Fruit fly (Drosophila melanogaster) whole organism, prepupa: ENCODE results near the gene Bace.

Experiments used
- Blimp-1 ChIP-seq: fragments of 200-800 bp; sonication (Bioruptor generic); optimal IDR thresholded peaks from 3 replicates; lab custom pipeline; 2017; ENCODE audit warnings: missing biosample characterization, missing genetic modification characterization, mild to moderate bottlenecking, moderate library complexity, missing genetic modification reagents
- CG10631 ChIP-seq: fragments of 200-800 bp; sonication (Bioruptor generic); optimal IDR thresholded peaks from 2 replicates; lab custom pipeline; 2016; ENCODE audit warnings: missing biosample characterization, missing genetic modification characterization
- CG10669 ChIP-seq: fragments of 200-800 bp; sonication (Bioruptor generic); optimal IDR thresholded peaks from 3 replicates; lab custom pipeline; 2018; ENCODE audit warnings: missing biosample characterization, mild to moderate bottlenecking, missing genetic modification characterization, moderate library complexity
- CG11294 ChIP-seq: fragments of 200-800 bp; sonication (Bioruptor generic); IDR thresholded peaks from 2 replicates; pipeline ENCODE4 v1.3.6; 2022; ENCODE audit warnings: missing biosample characterization, missing genetic modification characterization
- CG11762 ChIP-seq: fragments of 200-800 bp; sonication (Bioruptor generic); optimal IDR thresholded peaks from 3 replicates; lab custom pipeline; 2016; ENCODE audit warnings: missing biosample characterization, missing genetic modification characterization; ENCODE audit not compliant: insufficient read depth
- CG11902 ChIP-seq: fragments of 200-800 bp; sonication (Bioruptor generic); optimal IDR thresholded peaks from 3 replicates; lab custom pipeline; 2016; ENCODE audit warnings: missing biosample characterization, missing genetic modification characterization
- CG15336 ChIP-seq: fragments of 200-800 bp; sonication (Bioruptor generic); IDR thresholded peaks from 2 replicates; pipeline ENCODE4 v1.3.6; 2022; ENCODE audit warnings: missing biosample characterization, missing genetic modification characterization
- CG1621 ChIP-seq: fragments of 200-800 bp; sonication (Bioruptor generic); optimal IDR thresholded peaks from 3 replicates; lab custom pipeline; 2018; ENCODE audit warnings: missing biosample characterization, mild to moderate bottlenecking, missing genetic modification characterization
- CG16779 ChIP-seq: fragments of 200-800 bp; sonication (Bioruptor generic); optimal IDR thresholded peaks from 3 replicates; lab custom pipeline; 2017; ENCODE audit warnings: missing biosample characterization, mild to moderate bottlenecking, missing genetic modification characterization
- CG3032 ChIP-seq: fragments of 200-800 bp; optimal IDR thresholded peaks from 2 replicates; lab custom pipeline; 2019; ENCODE audit warnings: missing biosample characterization, mild to moderate bottlenecking, missing genetic modification characterization, moderate library complexity
- CG31627 ChIP-seq: fragments of 200-800 bp; sonication (Bioruptor generic); optimal IDR thresholded peaks from 3 replicates; lab custom pipeline; 2016; ENCODE audit warnings: missing biosample characterization, missing genetic modification characterization
- CG32006 ChIP-seq: fragments of 200-800 bp; sonication (Bioruptor generic); optimal IDR thresholded peaks from 3 replicates; lab custom pipeline; 2017; ENCODE audit warnings: missing biosample characterization, mild to moderate bottlenecking, missing genetic modification characterization
- CG34406 ChIP-seq: fragments of 200-800 bp; sonication (Bioruptor generic); optimal IDR thresholded peaks from 3 replicates; lab custom pipeline; 2016; ENCODE audit warnings: missing biosample characterization, missing genetic modification characterization
- CG3919 ChIP-seq: fragments of 200-800 bp; sonication (Bioruptor generic); optimal IDR thresholded peaks from 3 replicates; lab custom pipeline; 2016; ENCODE audit warnings: missing biosample characterization, missing genetic modification characterization
- CG6163 ChIP-seq: fragments of 200-800 bp; sonication (Bioruptor generic); IDR thresholded peaks from 3 replicates; pipeline ENCODE4 v1.3.6; 2022; ENCODE audit warnings: missing biosample characterization, missing genetic modification characterization
- CG6276 ChIP-seq: fragments of 200-800 bp; sonication (Bioruptor generic); optimal IDR thresholded peaks from 2 replicates; lab custom pipeline; 2017; ENCODE audit warnings: missing biosample characterization, mild to moderate bottlenecking, missing genetic modification characterization
- CG6792 ChIP-seq: fragments of 200-800 bp; sonication (Bioruptor generic); optimal IDR thresholded peaks from 3 replicates; lab custom pipeline; 2016; ENCODE audit warnings: missing biosample characterization, missing genetic modification characterization
- CG6808 ChIP-seq: fragments of 200-800 bp; sonication (Bioruptor generic); optimal IDR thresholded peaks from 3 replicates; lab custom pipeline; 2017; ENCODE audit warnings: missing biosample characterization, missing genetic modification characterization, mild to moderate bottlenecking, moderate library complexity, missing genetic modification reagents
- CG6854 ChIP-seq: fragments of 200-800 bp; sonication (Bioruptor generic); optimal IDR thresholded peaks from 2 replicates; lab custom pipeline; 2017; ENCODE audit warnings: missing biosample characterization, mild to moderate bottlenecking, missing genetic modification characterization
- CG8119 ChIP-seq: fragments of 200-800 bp; sonication (Bioruptor generic); IDR thresholded peaks from 3 replicates; pipeline ENCODE4 v1.3.6; 2022; ENCODE audit warnings: missing biosample characterization, missing genetic modification characterization
- CG8319 ChIP-seq: fragments of 200-800 bp; sonication (Bioruptor generic); optimal IDR thresholded peaks from 3 replicates; lab custom pipeline; 2016; ENCODE audit warnings: missing biosample characterization, missing genetic modification characterization
- CG8632 ChIP-seq: fragments of 200-800 bp; sonication (Bioruptor generic); optimal IDR thresholded peaks from 3 replicates; lab custom pipeline; 2016; ENCODE audit warnings: missing biosample characterization, missing genetic modification characterization
- Eip75B ChIP-seq: fragments of 200-800 bp; sonication (Bioruptor generic); optimal IDR thresholded peaks from 3 replicates; lab custom pipeline; 2016; ENCODE audit warnings: missing biosample characterization, missing genetic modification characterization
- Eip78C ChIP-seq: fragments of 200-800 bp; sonication (Bioruptor generic); peaks from one replicate; lab custom pipeline; 2016; ENCODE audit warnings: missing biosample characterization, missing genetic modification characterization
- Eip93F ChIP-seq: fragments of 200-800 bp; sonication (Bioruptor generic); optimal IDR thresholded peaks from 2 replicates; lab custom pipeline; 2016; ENCODE audit warnings: missing biosample characterization, mild to moderate bottlenecking, missing genetic modification characterization
- Ets21C ChIP-seq: fragments of 200-800 bp; sonication (Bioruptor generic); optimal IDR thresholded peaks from 3 replicates; lab custom pipeline; 2016; ENCODE audit warnings: missing biosample characterization, missing genetic modification characterization
- Gug ChIP-seq: fragments of 200-800 bp; sonication (Bioruptor generic); IDR thresholded peaks from 2 replicates; pipeline ENCODE4 v1.3.6; 2022; ENCODE audit warnings: missing biosample characterization, missing genetic modification characterization
- Hr38 ChIP-seq: sonication (Bioruptor generic); optimal IDR thresholded peaks from 2 replicates; lab custom pipeline; 2016; ENCODE audit warnings: missing biosample characterization, missing genetic modification characterization
- Hr39 ChIP-seq: fragments of 200-800 bp; sonication (Bioruptor generic); optimal IDR thresholded peaks from 2 replicates; lab custom pipeline; 2016; ENCODE audit warnings: missing biosample characterization, missing genetic modification characterization
- Hr4 ChIP-seq: fragments of 200-800 bp; sonication (Bioruptor generic); optimal IDR thresholded peaks from 3 replicates; lab custom pipeline; 2016; ENCODE audit warnings: missing biosample characterization, missing genetic modification characterization
- Lpt ChIP-seq: fragments of 200-800 bp; sonication (Bioruptor generic); optimal IDR thresholded peaks from 3 replicates; lab custom pipeline; 2016; ENCODE audit warnings: missing biosample characterization, missing genetic modification characterization
- Met ChIP-seq: fragments of 200-800 bp; sonication (Bioruptor generic); optimal IDR thresholded peaks from 3 replicates; lab custom pipeline; 2016; ENCODE audit warnings: missing biosample characterization, missing genetic modification characterization
- OdsH ChIP-seq: fragments of 200-800 bp; sonication (Bioruptor generic); optimal IDR thresholded peaks from 3 replicates; lab custom pipeline; 2016; ENCODE audit warnings: missing biosample characterization, missing genetic modification characterization
- Sox102F ChIP-seq: fragments of 200-800 bp; sonication (Bioruptor generic); optimal IDR thresholded peaks from 2 replicates; lab custom pipeline; 2016; ENCODE audit warnings: missing biosample characterization, mild to moderate bottlenecking, missing genetic modification characterization
- Sox14 ChIP-seq: fragments of 200-800 bp; sonication (Bioruptor generic); optimal IDR thresholded peaks from 3 replicates; lab custom pipeline; 2016; ENCODE audit warnings: missing biosample characterization, missing genetic modification characterization
- Sox15 ChIP-seq: fragments of 200-800 bp; sonication (Bioruptor generic); optimal IDR thresholded peaks from 3 replicates; lab custom pipeline; 2016; ENCODE audit warnings: missing biosample characterization, missing genetic modification characterization
- achi ChIP-seq: fragments of 200-800 bp; sonication (Bioruptor generic); optimal IDR thresholded peaks from 3 replicates; lab custom pipeline; 2016; ENCODE audit warnings: missing biosample characterization, missing genetic modification characterization
- acj6 ChIP-seq: fragments of 200-800 bp; sonication (Bioruptor generic); optimal IDR thresholded peaks from 3 replicates; lab custom pipeline; 2016; ENCODE audit warnings: missing biosample characterization, missing genetic modification characterization
- cyc ChIP-seq: fragments of 200-800 bp; sonication (Bioruptor generic); optimal IDR thresholded peaks from 3 replicates; lab custom pipeline; 2016; ENCODE audit warnings: missing biosample characterization, missing genetic modification characterization
- dsx ChIP-seq: fragments of 200-800 bp; optimal IDR thresholded peaks from 3 replicates; lab custom pipeline; 2019; ENCODE audit warnings: missing biosample characterization, mild to moderate bottlenecking, missing genetic modification characterization, moderate library complexity; ENCODE audit not compliant: poor library complexity, severe bottlenecking
- fd85E ChIP-seq: fragments of 200-800 bp; sonication (Bioruptor generic); optimal IDR thresholded peaks from 3 replicates; lab custom pipeline; 2016; ENCODE audit warnings: missing biosample characterization, missing genetic modification characterization
- fkh ChIP-seq: fragments of 200-800 bp; sonication (Bioruptor generic); optimal IDR thresholded peaks from 3 replicates; lab custom pipeline; 2017; ENCODE audit warnings: missing biosample characterization, mild to moderate bottlenecking, missing genetic modification characterization, moderate library complexity
- lz ChIP-seq: fragments of 200-800 bp; sonication (Bioruptor generic); optimal IDR thresholded peaks from 3 replicates; lab custom pipeline; 2016; ENCODE audit warnings: missing biosample characterization, missing genetic modification characterization
- net ChIP-seq: fragments of 200-800 bp; sonication (Bioruptor generic); optimal IDR thresholded peaks from 3 replicates; lab custom pipeline; 2016; ENCODE audit warnings: missing biosample characterization, missing genetic modification characterization
- pdm3 ChIP-seq: fragments of 200-800 bp; sonication (Bioruptor generic); optimal IDR thresholded peaks from 3 replicates; lab custom pipeline; 2016; ENCODE audit warnings: missing biosample characterization, missing genetic modification characterization
- salr ChIP-seq, 2 experiments: fragments of 200-800 bp; sonication (Bioruptor generic); optimal IDR thresholded peaks; 3 replicates each; lab custom pipeline; 2016 to 2018; ENCODE audit warnings: missing biosample characterization in 2 of 2, missing genetic modification characterization in 2 of 2, mild to moderate bottlenecking in 1 of 2
- spab ChIP-seq: fragments of 200-800 bp; sonication (Bioruptor generic); optimal IDR thresholded peaks from 2 replicates; lab custom pipeline; 2017; ENCODE audit warnings: missing biosample characterization, mild to moderate bottlenecking, missing genetic modification characterization, missing genetic modification reagents
- ss ChIP-seq, 2 experiments: fragments of 200-800 bp; sonication (Bioruptor generic); optimal IDR thresholded peaks; 2 replicates in 1 of 2; 3 replicates in 1 of 2; lab custom pipeline; 2017 to 2018; ENCODE audit warnings: mild to moderate bottlenecking in 2 of 2, missing biosample characterization in 2 of 2, missing genetic modification characterization in 2 of 2, moderate library complexity in 1 of 2
- svp ChIP-seq: fragments of 200-800 bp; sonication (Bioruptor generic); peaks from one replicate; lab custom pipeline; 2016; ENCODE audit warnings: missing biosample characterization, missing genetic modification characterization
- vri ChIP-seq: fragments of 200-800 bp; sonication (Bioruptor generic); optimal IDR thresholded peaks from 3 replicates; lab custom pipeline; 2016; ENCODE audit warnings: missing biosample characterization, mild to moderate bottlenecking, missing genetic modification characterization

Bace gene

dm6 chr2L:8541469-8542233 lies 45.5 kb upstream of the Bace start, which contains the start of gene Sema1a:
Gene Sema1a (plus strand): TSS chr2L:8542147.
- TF ChIP-seq CG6276 (GFP tag; lab: Kevin White, UChicago) (peak; percentile 65), CG8632 (GFP tag; lab: Kevin White, UChicago) (peak; percentile 68), pdm3 (GFP tag; lab: Kevin White, UChicago) (peak; percentile 39), CG1621 (tag; lab: Kevin White, UChicago) (no peak), fkh (GFP tag; lab: Kevin White, UChicago) (peak; percentile 72), cyc (GFP tag; lab: Kevin White, UChicago) (peak; percentile 36), lz (GFP tag; lab: Kevin White, UChicago) (peak; percentile 42), CG31627 (GFP tag; lab: Kevin White, UChicago) (peak; percentile 82), CG6808 (GFP tag; lab: Kevin White, UChicago) (peak; percentile 7), CG8119 (peak; percentile 71; the same call in 2 of the 3 replicates), fd85E (GFP tag; lab: Kevin White, UChicago) (no peak), Sox15 (GFP tag; lab: Kevin White, UChicago) (no peak), Hr4 (GFP tag; lab: Kevin White, UChicago) (peak; percentile 90), CG16779 (tag; lab: Kevin White, UChicago) (peak; percentile 74), Lpt (GFP tag; lab: Kevin White, UChicago) (peak; percentile 55), svp (GFP tag; lab: Kevin White, UChicago) (peak; percentile 79), Gug (GFP tag; lab: Robert Waterston, UW) (peak; percentile 51), net (GFP tag; lab: Kevin White, UChicago) (peak; percentile 63), Eip78C (GFP tag; lab: Kevin White, UChicago) (peak; percentile 77), Hr38 (GFP tag; lab: Kevin White, UChicago) (no peak), CG32006 (GFP tag; lab: Kevin White, UChicago) (peak; percentile 81), Hr39 (GFP tag; lab: Kevin White, UChicago) (peak; percentile 43), CG3919 (GFP tag; lab: Kevin White, UChicago) (peak; percentile 76), salr (GFP tag; optimal IDR thresholded peaks at IDR 0.05; lab: Kevin White, UChicago) (peak in 1 of 2 experiments; percentile 12), Ets21C (GFP tag; lab: Kevin White, UChicago) (peak; percentile 32), CG15336 (GFP tag; lab: Robert Waterston, UW) (peak; percentile 56; the same call in 1 of the 2 replicates), CG6792 (GFP tag; lab: Kevin White, UChicago) (peak; percentile 66), Sox14 (GFP tag; lab: Kevin White, UChicago) (peak; percentile 63), Eip75B (GFP tag; lab: Kevin White, UChicago) (peak; percentile 79), CG34406 (GFP tag; lab: Kevin White, UChicago) (peak; percentile 60), CG6163 (GFP tag; lab: Robert Waterston, UW) (peak; percentile 72), acj6 (peak; percentile 29), ss (GFP tag; optimal IDR thresholded peaks at IDR 0.05; lab: Kevin White, UChicago) (peak in 1 of 2 experiments; percentile 39), CG3032 (tag; lab: Kevin White, UChicago) (peak; percentile 21), OdsH (peak; percentile 35), spab (no peak), CG6854 (GFP tag; lab: Kevin White, UChicago) (peak; percentile 51), achi (GFP tag; lab: Kevin White, UChicago) (no peak), CG10669 (GFP tag; lab: Kevin White, UChicago) (no peak), CG8319 (GFP tag; lab: Kevin White, UChicago) (peak; percentile 11), CG10631 (GFP tag; lab: Kevin White, UChicago) (no peak), Blimp-1 (GFP tag; lab: Kevin White, UChicago) (no peak), vri (GFP tag; lab: Kevin White, UChicago) (peak; percentile 23), CG11762 (GFP tag; lab: Kevin White, UChicago) (no peak), CG11294 (GFP tag; lab: Robert Waterston, UW) (no peak; the same call in 1 of the 2 replicates), Sox102F (GFP tag; lab: Kevin White, UChicago) (peak; percentile 75), Met (GFP tag; lab: Kevin White, UChicago) (peak; percentile 30), CG11902 (GFP tag; lab: Kevin White, UChicago) (peak; percentile 32), Eip93F (GFP tag; lab: Kevin White, UChicago) (no peak), dsx (GFP tag; lab: Kevin White, UChicago) (peak; percentile 0)
